Worm (Caenorhabditis elegans) whole organism, L4/young adult: ENCODE results near the gene irld-30.

Experiments
- W03F9.2 ChIP-seq: fragments of 150-350 bp; optimal IDR thresholded peaks from 2 replicates; lab custom pipeline; 2014; ENCODE audit warnings: missing biosample characterization, missing genetic modification characterization
- him-1 ChIP-seq: sonication (generic microtip); optimal IDR thresholded peaks from 2 replicates; lab custom pipeline; 2016; ENCODE audit warnings: missing genotype, missing genetic modification reagents, missing genetic modification characterization, missing compliant biosample characterization

DNA sequence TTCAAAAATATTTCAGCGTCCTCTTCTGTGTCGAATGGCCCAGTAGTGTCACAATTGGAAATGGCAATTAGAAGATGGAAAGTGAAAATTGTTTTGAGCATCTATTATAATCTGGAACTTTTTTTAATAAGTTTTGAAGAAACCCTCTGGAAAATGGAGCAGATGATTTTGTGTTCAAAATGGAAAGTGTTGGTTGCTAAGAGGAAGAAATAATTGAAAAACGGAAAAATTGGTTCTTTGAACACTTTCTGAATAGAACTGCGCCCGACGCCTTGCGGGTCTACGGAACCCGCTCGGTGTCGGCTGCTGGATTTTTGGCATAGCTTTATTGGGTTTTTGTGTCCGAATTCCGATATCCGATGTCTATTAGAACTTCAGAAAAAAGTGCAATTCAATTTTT is 5.0 kb downstream of the irld-30 start, which contains the start of gene irld-28:
- TF ChIP-seq him-1 (tag; lab: Kevin White, UChicago) (no peak), W03F9.2 (tag; lab: Kevin White, UChicago) (no peak)
